Worm (Caenorhabditis elegans) whole organism, L1 larva: Measurements from ENCODE around the gene arrd-15.
A peak's percentile ranks its signal among the peaks of the same experiment; 100 is the strongest.

ENCODE experiments used
- C04F5.9 ChIP-seq: sonication (generic microtip); optimal IDR thresholded peaks from 2 replicates; lab custom pipeline; 2016; ENCODE audit warnings: missing genetic modification characterization, missing compliant biosample characterization
- Y116A8C.19 ChIP-seq: sonication (generic microtip); optimal IDR thresholded peaks from 2 replicates; lab custom pipeline; 2016; ENCODE audit warnings: missing compliant biosample characterization, missing genetic modification characterization, borderline replicate concordance
- ceh-8 ChIP-seq: fragments of 200-800 bp; sonication (Bioruptor generic); optimal IDR thresholded peaks from 2 replicates; lab custom pipeline; 2018; ENCODE audit warnings: mild to moderate bottlenecking, missing genetic modification characterization, moderate library complexity, missing compliant biosample characterization
- ceh-88 ChIP-seq: fragments of 200-800 bp; sonication (Bioruptor generic); IDR thresholded peaks from 2 replicates; pipeline ENCODE4 v1.3.6; 2022; ENCODE audit warnings: missing genetic modification characterization, missing compliant biosample characterization
- ceh-90 ChIP-seq: sonication (generic microtip); optimal IDR thresholded peaks from 2 replicates; lab custom pipeline; 2016; ENCODE audit warnings: missing genetic modification characterization, missing compliant biosample characterization
- dpl-1 ChIP-seq, 3 experiments: fragments of 150-350 bp in 2 of 3; sonication (generic microtip) in 1 of 3; optimal IDR thresholded peaks; 2 replicates each; lab custom pipeline; 2014 to 2017; ENCODE audit warnings: missing biosample characterization in 3 of 3, missing genetic modification characterization in 3 of 3, missing genetic modification reagents in 3 of 3
- efl-1 ChIP-seq, 4 experiments: fragments of 150-350 bp; optimal IDR thresholded peaks in 3 of 4; peaks in 1 of 4; 1 replicate in 1 of 4; 2 replicates in 3 of 4; lab custom pipeline; 2014; ENCODE audit warnings: missing biosample characterization in 2 of 4, missing genetic modification characterization in 2 of 4, missing genetic modification reagents in 2 of 4
- egl-13 ChIP-seq: sonication (generic microtip); optimal IDR thresholded peaks from 2 replicates; lab custom pipeline; 2016; ENCODE audit warnings: missing genotype, missing genetic modification reagents, missing genetic modification characterization, missing compliant biosample characterization
- ets-5 ChIP-seq: fragments of 200-800 bp; sonication (Bioruptor generic); IDR thresholded peaks from 2 replicates; pipeline ENCODE4 v1.3.6; 2022; ENCODE audit warnings: missing genetic modification characterization, missing compliant biosample characterization
- fkh-4 ChIP-seq: sonication (generic microtip); optimal IDR thresholded peaks from 2 replicates; lab custom pipeline; 2016; ENCODE audit warnings: missing compliant biosample characterization, missing genetic modification characterization, borderline replicate concordance
- fkh-8 ChIP-seq: sonication (generic microtip); optimal IDR thresholded peaks from 2 replicates; lab custom pipeline; 2016; ENCODE audit warnings: mild to moderate bottlenecking, missing genetic modification characterization, missing compliant biosample characterization
- fos-1 ChIP-seq: fragments of 150-350 bp; optimal IDR thresholded peaks from 2 replicates; lab custom pipeline; 2014; ENCODE audit warnings: missing biosample characterization, missing genetic modification characterization
- grh-1 ChIP-seq: fragments of 200-800 bp; sonication (Bioruptor generic); IDR thresholded peaks from 2 replicates; pipeline ENCODE4 v1.3.6; 2022; ENCODE audit warnings: missing genetic modification reagents, missing genetic modification characterization, missing compliant biosample characterization
- irx-1 ChIP-seq: sonication (generic microtip); optimal IDR thresholded peaks from 2 replicates; lab custom pipeline; 2016; ENCODE audit warnings: missing genetic modification characterization, missing compliant biosample characterization
- jun-1 ChIP-seq: fragments of 150-350 bp; optimal IDR thresholded peaks from 2 replicates; lab custom pipeline; 2014; ENCODE audit warnings: missing biosample characterization, missing genetic modification reagents, missing genetic modification characterization
- lin-15B ChIP-seq: fragments of 150-350 bp; sonication (generic microtip); optimal IDR thresholded peaks from 3 replicates; lab custom pipeline; 2014; ENCODE audit warnings: missing biosample characterization, missing genetic modification characterization
- lin-39 ChIP-seq: fragments of 150-350 bp; optimal IDR thresholded peaks from 2 replicates; lab custom pipeline; 2014; ENCODE audit warnings: missing biosample characterization, missing genetic modification reagents, missing genetic modification characterization
- lir-3 ChIP-seq: sonication (generic microtip); optimal IDR thresholded peaks from 2 replicates; lab custom pipeline; 2016; ENCODE audit warnings: mild to moderate bottlenecking, missing genetic modification characterization, moderate library complexity, missing compliant biosample characterization; ENCODE audit not compliant: poor library complexity
- lsy-2 ChIP-seq, 2 experiments: fragments of 150-350 bp; optimal IDR thresholded peaks; 2 replicates each; lab custom pipeline; 2014; ENCODE audit warnings: missing biosample characterization in 2 of 2, missing genetic modification characterization in 2 of 2
- mef-2 ChIP-seq: fragments of 150-350 bp; optimal IDR thresholded peaks from 2 replicates; lab custom pipeline; 2014; ENCODE audit warnings: missing biosample characterization, missing genetic modification characterization
- mep-1 ChIP-seq: fragments of 150-350 bp; optimal IDR thresholded peaks from 2 replicates; lab custom pipeline; 2014; ENCODE audit warnings: missing biosample characterization, missing genetic modification characterization
- nhr-11 ChIP-seq: fragments of 150-350 bp; optimal IDR thresholded peaks from 2 replicates; lab custom pipeline; 2014; ENCODE audit warnings: missing biosample characterization, missing genetic modification characterization
- nhr-12 ChIP-seq: sonication (generic microtip); optimal IDR thresholded peaks from 2 replicates; lab custom pipeline; 2017; ENCODE audit warnings: missing biosample characterization, missing genetic modification characterization
- nhr-47 ChIP-seq: sonication (generic microtip); optimal IDR thresholded peaks from 2 replicates; lab custom pipeline; 2016; ENCODE audit warnings: mild to moderate bottlenecking, missing genetic modification characterization, moderate library complexity, missing compliant biosample characterization
- nhr-71 ChIP-seq: sonication (generic microtip); optimal IDR thresholded peaks from 2 replicates; lab custom pipeline; 2016; ENCODE audit warnings: mild to moderate bottlenecking, missing genetic modification characterization, moderate library complexity, missing compliant biosample characterization
- nhr-76 ChIP-seq: sonication (generic microtip); optimal IDR thresholded peaks from 2 replicates; lab custom pipeline; 2017; ENCODE audit warnings: missing biosample characterization, missing genetic modification characterization
- nhr-85 ChIP-seq: sonication (generic microtip); peaks from one replicate; lab custom pipeline; 2016; ENCODE audit warnings: missing genetic modification characterization, inconsistent platforms, missing compliant biosample characterization
- nhr-90 ChIP-seq: sonication (generic microtip); optimal IDR thresholded peaks from 2 replicates; lab custom pipeline; 2016; ENCODE audit warnings: mild to moderate bottlenecking, missing genetic modification characterization, missing compliant biosample characterization; ENCODE audit not compliant: poor library complexity
- pax-3 ChIP-seq: fragments of 200-800 bp; sonication (Bioruptor generic); optimal IDR thresholded peaks from 2 replicates; lab custom pipeline; 2018; ENCODE audit warnings: mild to moderate bottlenecking, missing genetic modification characterization, moderate library complexity, missing compliant biosample characterization
- pqm-1 ChIP-seq: sonication (generic microtip); optimal IDR thresholded peaks from 3 replicates; lab custom pipeline; 2017; ENCODE audit warnings: missing biosample characterization, missing genetic modification characterization
- rnt-1 ChIP-seq: sonication (generic microtip); optimal IDR thresholded peaks from 2 replicates; lab custom pipeline; 2016; ENCODE audit warnings: mild to moderate bottlenecking, missing genetic modification characterization, moderate library complexity, missing compliant biosample characterization
- skn-1 ChIP-seq: fragments of 150-350 bp; optimal IDR thresholded peaks from 2 replicates; lab custom pipeline; 2014; ENCODE audit warnings: missing biosample characterization, missing genetic modification characterization
- snu-23 ChIP-seq: sonication (generic microtip); optimal IDR thresholded peaks from 2 replicates; lab custom pipeline; 2016; ENCODE audit warnings: missing genetic modification characterization, missing compliant biosample characterization
- sup-37 ChIP-seq: fragments of 200-800 bp; sonication (Bioruptor generic); optimal IDR thresholded peaks from 2 replicates; lab custom pipeline; 2018; ENCODE audit warnings: mild to moderate bottlenecking, missing genetic modification characterization, missing compliant biosample characterization
- unc-30 ChIP-seq: sonication (generic microtip); optimal IDR thresholded peaks from 2 replicates; lab custom pipeline; 2017; ENCODE audit warnings: missing biosample characterization, missing genetic modification characterization
- unc-62 ChIP-seq: fragments of 150-350 bp; optimal IDR thresholded peaks from 2 replicates; lab custom pipeline; 2014; ENCODE audit warnings: missing biosample characterization, missing genetic modification reagents, missing genetic modification characterization
- zip-4 ChIP-seq: fragments of 200-800 bp; sonication (Bioruptor generic); optimal IDR thresholded peaks from 2 replicates; lab custom pipeline; 2018; ENCODE audit warnings: mild to moderate bottlenecking, missing genetic modification characterization, moderate library complexity, missing compliant biosample characterization
- ztf-11 ChIP-seq, 2 experiments: sonication (generic microtip); optimal IDR thresholded peaks; 2 replicates each; lab custom pipeline; 2016 to 2017; ENCODE audit warnings: missing genetic modification characterization in 2 of 2, missing biosample characterization in 1 of 2, missing compliant biosample characterization in 1 of 2

The arrd-15 gene

DNA sequence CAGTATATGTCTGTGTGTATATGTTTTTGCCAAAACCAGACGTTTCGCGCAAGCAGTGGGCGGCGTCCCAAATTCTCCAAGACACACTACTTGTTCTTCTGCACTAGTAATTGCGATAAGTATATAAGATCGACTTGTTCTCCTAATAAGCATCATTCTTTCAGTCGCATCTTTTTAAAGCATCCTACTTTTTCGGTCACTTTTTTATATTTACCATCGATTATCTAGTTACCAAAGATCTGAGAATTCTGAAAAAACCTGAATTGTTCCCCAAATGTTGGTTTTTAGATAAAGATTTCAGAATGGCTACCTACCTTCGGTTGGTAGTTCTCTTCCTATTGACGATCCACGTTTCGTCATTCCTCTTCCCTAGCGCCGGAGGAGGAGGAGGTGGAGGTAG is 32.2 kb downstream of the arrd-15 start, which contains the start of gene grl-25:
TSS of gene grl-25 (plus strand) at position 301 of the 400 bp plus-strand sequence.
- TF ChIP-seq mep-1 (tag; lab: Kevin White, UChicago) (no peak), jun-1 (tag; lab: Kevin White, UChicago) (no peak), ceh-90 (tag; lab: Kevin White, UChicago) (no peak), nhr-76 (tag; lab: Kevin White, UChicago) (no peak), nhr-90 (no peak), fkh-8 (tag; lab: Kevin White, UChicago) (no peak)
- TF ChIP-seq, all 84 proteins: peak for 0

DNA sequence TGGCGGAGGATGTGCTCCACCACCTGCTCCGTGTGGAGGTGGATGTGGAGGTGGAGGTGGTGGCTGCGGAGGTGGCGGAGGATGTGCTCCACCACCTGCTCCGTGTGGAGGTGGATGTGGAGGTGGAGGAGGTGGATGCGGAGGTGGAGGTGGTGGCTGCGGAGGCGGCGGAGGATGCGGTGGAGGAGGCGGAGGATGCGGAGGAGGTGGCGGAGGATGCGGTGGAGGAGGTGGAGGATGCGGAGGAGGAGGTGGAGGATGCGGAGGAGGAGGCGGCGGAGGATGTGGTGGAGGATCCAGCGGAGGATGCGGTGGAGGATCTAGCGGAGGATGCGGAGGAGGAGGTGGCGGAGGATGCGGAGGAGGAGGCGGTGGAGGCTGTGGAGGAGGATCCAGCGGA is 32.7 kb downstream of the arrd-15 start:
- no peak for TF ChIP-seq nhr-11 (tag; lab: Kevin White, UChicago)
- TF ChIP-seq ceh-8 (GFP tag; lab: Kevin White, UChicago): peak; percentile 68

DNA sequence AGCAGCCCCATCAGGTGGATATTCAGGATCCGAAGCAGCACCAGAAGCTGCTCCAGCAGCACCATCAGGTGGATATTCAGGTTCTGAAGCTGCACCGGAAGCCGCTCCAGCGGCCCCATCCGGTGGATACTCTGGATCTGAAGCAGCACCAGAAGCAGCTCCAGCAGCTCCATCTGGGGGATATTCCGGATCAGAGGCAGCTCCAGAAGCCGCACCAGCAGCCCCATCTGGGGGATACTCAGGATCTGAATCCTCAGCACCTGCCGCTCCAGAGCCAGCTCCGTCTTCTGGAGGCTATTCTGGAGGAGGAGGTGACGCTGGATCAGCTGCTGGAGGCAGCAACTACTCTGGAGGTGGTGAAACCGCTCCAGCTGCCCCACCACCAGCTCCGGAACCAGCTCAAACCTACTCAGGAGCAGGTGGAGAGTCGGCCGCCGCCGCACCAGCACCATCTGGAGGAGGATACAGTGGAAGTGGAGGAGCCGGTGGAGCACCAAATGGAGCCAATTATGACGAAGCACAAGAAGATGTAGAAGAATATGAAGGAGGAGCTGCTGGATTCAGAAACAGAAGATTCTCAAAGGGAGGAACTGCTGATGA is 35.0 kb downstream of the arrd-15 start:
- TF ChIP-seq efl-1 (optimal IDR thresholded peaks at IDR 0.05; lab: Kevin White, UChicago): no peak
- peak in 1 of 2 experiments; percentile 38 for TF ChIP-seq efl-1 (GFP tag; optimal IDR thresholded peaks at IDR 0.05 in 1 of 2; lab: Kevin White, UChicago)
- no peak for TF ChIP-seq zip-4 (GFP tag; lab: Kevin White, UChicago)
- no peak for TF ChIP-seq sup-37 (GFP tag; lab: Kevin White, UChicago)
- no peak for TF ChIP-seq unc-62
- no peak for TF ChIP-seq jun-1 (tag; lab: Kevin White, UChicago)
- no peak for TF ChIP-seq mef-2
- TF ChIP-seq ztf-11 (tag; optimal IDR thresholded peaks at IDR 0.05; lab: Kevin White, UChicago): no peak
- TF ChIP-seq egl-13: no peak
- no peak for TF ChIP-seq Y116A8C.19 (tag; lab: Kevin White, UChicago)
- no peak for TF ChIP-seq pqm-1
- no peak for TF ChIP-seq fos-1 (tag; lab: Kevin White, UChicago)
- TF ChIP-seq nhr-85 (tag; lab: Kevin White, UChicago): no peak
- peak; percentile 45 for TF ChIP-seq ceh-8 (GFP tag; lab: Kevin White, UChicago)
- TF ChIP-seq skn-1 (tag; lab: Kevin White, UChicago): no peak

DNA sequence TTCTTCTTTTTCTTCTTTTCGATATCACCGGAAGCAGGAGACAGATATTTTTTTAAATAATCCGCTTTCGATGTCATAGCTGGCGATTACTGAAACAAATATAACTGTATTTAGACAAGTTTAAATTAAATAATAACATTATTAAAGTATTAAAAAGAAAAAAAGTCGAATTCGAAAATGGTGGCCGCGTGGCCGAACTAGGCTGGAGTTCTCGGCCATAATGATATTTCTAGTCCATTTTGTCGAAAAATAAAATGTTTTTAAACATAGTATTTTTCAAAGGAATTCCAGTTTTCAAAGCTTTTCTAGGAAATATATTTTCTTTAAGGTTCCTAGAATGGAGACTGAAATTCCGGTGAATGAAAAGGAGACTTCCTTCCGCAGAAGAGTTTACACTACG is 37.8 kb downstream of the arrd-15 start, which contains the start of the genes bud-13 and rpap-2:
TSS of gene bud-13 (minus strand) at position 89 of the 400 bp plus-strand sequence.
TSS of gene rpap-2 (plus strand) at position 329 of the 400 bp plus-strand sequence.
- TF ChIP-seq C04F5.9 (no peak), fkh-4 (tag; lab: Kevin White, UChicago) (peak; percentile 32), lir-3 (tag; lab: Kevin White, UChicago) (peak; percentile 27), fkh-8 (tag; lab: Kevin White, UChicago) (no peak), nhr-47 (tag; lab: Kevin White, UChicago) (peak; percentile 27), ceh-88 (GFP tag; lab: Robert Waterston, UW) (no peak), ets-5 (GFP tag; lab: Robert Waterston, UW) (no peak), grh-1 (GFP tag; lab: Robert Waterston, UW) (no peak), snu-23 (GFP tag; lab: Kevin White, UChicago) (no peak), lin-15B (tag; lab: Kevin White, UChicago) (no peak), irx-1 (tag; lab: Kevin White, UChicago) (no peak), unc-30 (no peak), lsy-2 (tag; optimal IDR thresholded peaks at IDR 0.05; lab: Kevin White, UChicago) (no peak), ceh-90 (tag; lab: Kevin White, UChicago) (peak; percentile 65), lin-39 (tag; lab: Kevin White, UChicago) (no peak), mep-1 (tag; lab: Kevin White, UChicago) (peak; percentile 15), Y116A8C.19 (tag; lab: Kevin White, UChicago) (no peak), nhr-12 (tag; lab: Kevin White, UChicago) (no peak), fos-1 (tag; lab: Kevin White, UChicago) (no peak), nhr-71 (no peak), dpl-1 (GFP tag; optimal IDR thresholded peaks at IDR 0.05; lab: Kevin White, UChicago) (peak in 1 of 3 experiments; percentile 12), pax-3 (tag; lab: Kevin White, UChicago) (no peak), efl-1 (optimal IDR thresholded peaks at IDR 0.05; lab: Kevin White, UChicago) (no peak), efl-1 (GFP tag; optimal IDR thresholded peaks at IDR 0.05 in 1 of 2; lab: Kevin White, UChicago) (peak in 1 of 2 experiments; percentile 11), rnt-1 (tag; lab: Kevin White, UChicago) (peak; percentile 63)
